Fruit fly (Drosophila melanogaster) whole organism, prepupa: ENCODE results near the gene betaTub85D.

Experiments used
- CG3032 ChIP-seq: fragments of 200-800 bp; optimal IDR thresholded peaks from 2 replicates; lab custom pipeline; 2019; ENCODE audit warnings: missing biosample characterization, mild to moderate bottlenecking, missing genetic modification characterization, moderate library complexity
- CG32006 ChIP-seq: fragments of 200-800 bp; sonication (Bioruptor generic); optimal IDR thresholded peaks from 3 replicates; lab custom pipeline; 2017; ENCODE audit warnings: missing biosample characterization, mild to moderate bottlenecking, missing genetic modification characterization
- CG8632 ChIP-seq: fragments of 200-800 bp; sonication (Bioruptor generic); optimal IDR thresholded peaks from 3 replicates; lab custom pipeline; 2016; ENCODE audit warnings: missing biosample characterization, missing genetic modification characterization
- Gug ChIP-seq: fragments of 200-800 bp; sonication (Bioruptor generic); IDR thresholded peaks from 2 replicates; pipeline ENCODE4 v1.3.6; 2022; ENCODE audit warnings: missing biosample characterization, missing genetic modification characterization
- Met ChIP-seq: fragments of 200-800 bp; sonication (Bioruptor generic); optimal IDR thresholded peaks from 3 replicates; lab custom pipeline; 2016; ENCODE audit warnings: missing biosample characterization, missing genetic modification characterization
- cyc ChIP-seq: fragments of 200-800 bp; sonication (Bioruptor generic); optimal IDR thresholded peaks from 3 replicates; lab custom pipeline; 2016; ENCODE audit warnings: missing biosample characterization, missing genetic modification characterization
- net ChIP-seq: fragments of 200-800 bp; sonication (Bioruptor generic); optimal IDR thresholded peaks from 3 replicates; lab custom pipeline; 2016; ENCODE audit warnings: missing biosample characterization, missing genetic modification characterization
- salr ChIP-seq, 2 experiments: fragments of 200-800 bp; sonication (Bioruptor generic); optimal IDR thresholded peaks; 3 replicates each; lab custom pipeline; 2016 to 2018; ENCODE audit warnings: missing biosample characterization in 2 of 2, missing genetic modification characterization in 2 of 2, mild to moderate bottlenecking in 1 of 2

DNA sequence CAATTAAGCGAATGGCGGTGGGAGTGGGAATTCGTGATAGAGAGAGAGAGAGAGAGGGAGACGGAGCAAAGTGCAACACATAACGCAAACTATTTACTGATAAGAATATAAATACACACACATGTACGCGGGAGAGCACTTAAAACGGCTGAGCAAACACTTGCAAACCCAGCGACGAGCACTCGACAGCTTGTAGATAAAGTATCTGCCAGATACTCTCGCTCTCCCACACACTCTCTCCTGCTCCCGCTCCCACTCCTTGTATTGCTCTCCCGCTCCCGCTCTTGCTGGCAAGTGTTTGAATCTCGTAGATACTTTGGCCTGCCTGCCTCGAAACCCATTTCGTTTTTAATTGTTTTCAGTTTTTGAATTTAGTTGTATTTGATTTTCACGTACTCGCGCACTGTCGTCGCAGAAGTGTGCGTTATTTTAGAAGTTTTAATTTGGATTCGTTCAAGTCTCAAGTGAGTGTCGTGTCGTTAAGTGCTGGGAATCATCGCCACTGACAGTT lies 18.2 kb upstream of the betaTub85D start:
- TF ChIP-seq Gug (GFP tag; lab: Robert Waterston, UW), result 0 out of 2 replicates have a peak, but pooled peaks have one; percentile 20
- peak; percentile 21 for TF ChIP-seq CG32006
- TF ChIP-seq net, result peak; percentile 24
- TF ChIP-seq CG8632 (GFP tag; lab: Kevin White, UChicago), result peak; percentile 26
- TF ChIP-seq Met (GFP tag; lab: Kevin White, UChicago), result peak; percentile 7
- no peak for TF ChIP-seq cyc
- no peak for TF ChIP-seq CG3032 (tag; lab: Kevin White, UChicago)
- TF ChIP-seq salr (GFP tag; optimal IDR thresholded peaks at IDR 0.05; lab: Kevin White, UChicago), result peak in 1 of 2 experiments; percentile 50
